Worm (Caenorhabditis elegans): ENCODE measurements around the gene srd-48.
"Not testable (repeated sequence)": the region's sequence is repeated elsewhere in the genome, so short reads cannot be mapped to it uniquely, and the experiment has no call there.

Gene srd-48

DNA sequence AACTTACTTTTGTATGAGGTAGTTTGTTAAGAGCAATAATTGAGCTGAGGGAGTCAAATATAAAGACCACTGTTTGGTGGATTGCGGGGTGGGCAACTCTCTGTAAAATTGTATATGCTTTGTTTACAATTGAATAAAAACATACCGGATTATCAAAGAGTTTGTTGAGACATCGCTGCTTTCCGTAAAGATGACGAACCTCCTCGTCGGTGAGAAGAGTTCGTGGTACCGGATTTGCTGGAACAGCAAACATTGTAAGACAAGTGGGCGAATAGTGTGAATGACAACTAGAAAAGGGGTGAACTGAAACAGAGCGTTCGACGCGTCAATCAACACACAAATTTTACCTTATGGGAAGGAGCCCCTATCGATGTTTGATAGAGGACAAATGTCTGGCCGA is 39.5 kb upstream of the srd-48 start, which contains the start of gene W06D11.2:
Gene W06D11.2, minus strand, starts transcription at position 339 of the 400 bp plus-strand sequence.
- TF ChIP-seq C16A3.4 (tag; optimal IDR thresholded peaks at IDR 0.05) (no peak), pax-3 (tag; optimal IDR thresholded peaks at IDR 0.05) (no peak), irx-1 (tag; optimal IDR thresholded peaks at IDR 0.05) (no peak), lin-14 (GFP tag; optimal IDR thresholded peaks at IDR 0.05) (no peak), ceh-63 (GFP tag; optimal IDR thresholded peaks at IDR 0.05) (no peak), tbx-2 (tag; optimal IDR thresholded peaks at IDR 0.05) (no peak), efl-3 (GFP tag; optimal IDR thresholded peaks at IDR 0.05) (no peak), lin-39 (tag; optimal IDR thresholded peaks at IDR 0.05) (no peak), rnt-1 (tag; optimal IDR thresholded peaks at IDR 0.05) (no peak), vab-15 (tag; optimal IDR thresholded peaks at IDR 0.05) (no peak), ama-1 (optimal IDR thresholded peaks at IDR 0.05) (no peak), nhr-90 (tag; optimal IDR thresholded peaks at IDR 0.05; ENCODE audit: poor library complexity) (no peak), snpc-4 (tag; optimal IDR thresholded peaks at IDR 0.05) (no peak), dsc-1 (tag; optimal IDR thresholded peaks at IDR 0.05) (no peak), elt-2 (tag; optimal IDR thresholded peaks at IDR 0.05) (no peak), C04F5.9 (tag; optimal IDR thresholded peaks at IDR 0.05) (no peak), ceh-90 (tag; optimal IDR thresholded peaks at IDR 0.05) (no peak), unc-62 (GFP tag; optimal IDR thresholded peaks at IDR 0.05) (no peak), ceh-88 (GFP tag; IDR thresholded peaks at IDR 0.05) (no peak), isw-1 (GFP tag; IDR thresholded peaks at IDR 0.05) (no peak)

DNA sequence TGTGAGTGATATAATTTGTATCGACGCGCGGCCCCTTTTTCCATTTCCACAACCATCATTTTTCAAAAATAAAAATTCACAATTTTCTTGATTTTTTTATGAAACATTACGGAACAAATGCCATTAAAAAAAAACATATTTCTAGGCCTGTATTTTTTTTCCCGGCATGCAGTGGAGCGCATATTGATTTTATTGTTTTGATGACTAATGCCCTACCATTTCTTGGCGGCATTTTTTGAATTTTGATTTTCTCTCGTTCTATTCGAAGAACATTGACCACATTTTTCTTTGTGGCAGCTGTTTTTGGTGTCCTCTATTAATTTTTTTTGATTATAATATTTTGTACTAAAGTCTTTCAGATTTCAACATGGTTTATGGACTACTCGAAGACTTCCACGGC is 37.6 kb upstream of the srd-48 start, which contains the start of gene W06D11.3:
Gene W06D11.3, plus strand, starts transcription at position 360 of the 400 bp plus-strand sequence.
- TF ChIP-seq unc-130 (tag; optimal IDR thresholded peaks at IDR 0.05) (no peak), dpl-1 (GFP tag; optimal IDR thresholded peaks at IDR 0.05) (no peak), mef-2 (tag; optimal IDR thresholded peaks at IDR 0.05) (no peak), Y116A8C.19 (tag; optimal IDR thresholded peaks at IDR 0.05; ENCODE audit: borderline replicate concordance) (no peak)

DNA sequence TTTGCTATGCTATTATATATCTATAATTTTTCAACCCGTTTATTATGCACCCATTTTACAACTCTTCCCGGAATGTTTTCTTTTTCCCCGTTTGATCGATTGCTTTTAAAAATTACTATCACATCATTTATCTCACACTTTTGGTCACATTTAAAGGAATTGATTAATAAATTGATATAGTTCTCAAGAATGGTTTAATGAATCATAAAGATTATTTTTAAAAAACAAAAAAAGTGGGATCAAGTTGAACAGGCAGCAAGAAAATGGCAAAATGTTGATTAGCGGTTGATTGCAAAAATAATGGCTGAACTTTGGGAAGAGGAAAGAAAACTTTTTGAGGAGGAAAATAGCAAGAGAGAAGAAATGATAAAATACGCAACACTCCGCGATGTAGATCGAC is 36.1 kb upstream of the srd-48 start, which contains the start of gene W06D11.5:
Gene W06D11.5, plus strand, starts transcription at position 301 of the 400 bp plus-strand sequence.
- TF ChIP-seq mep-1 (tag; optimal IDR thresholded peaks at IDR 0.05) (no peak), nhr-237 (tag; optimal IDR thresholded peaks at IDR 0.05) (no peak), ces-1 (GFP tag; optimal IDR thresholded peaks at IDR 0.05) (no peak), nhr-85 (tag) (peak; percentile 1), lin-13 (GFP tag; optimal IDR thresholded peaks at IDR 0.05) (no peak), nhr-11 (tag; optimal IDR thresholded peaks at IDR 0.05) (no peak), unc-98 (GFP tag; IDR thresholded peaks at IDR 0.05) (no peak)

DNA sequence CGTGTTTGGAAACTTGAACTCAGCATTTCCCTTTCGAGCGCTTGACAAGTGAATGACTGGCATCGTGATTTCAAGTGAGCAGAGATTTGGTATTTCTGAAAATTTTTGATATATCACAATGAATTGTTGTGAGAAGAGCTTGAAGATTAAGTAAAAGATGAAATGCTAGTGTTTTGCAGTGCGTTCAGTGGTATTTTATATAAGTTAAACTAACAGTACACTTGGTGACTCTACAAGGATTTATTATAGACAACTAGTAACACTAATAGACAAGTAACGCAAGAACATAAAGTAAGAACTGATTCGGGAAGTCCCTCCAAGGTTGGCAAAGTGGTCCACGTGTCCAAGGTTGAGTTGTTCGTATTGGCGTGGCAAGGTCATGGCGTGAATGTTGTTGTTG is 33.2 kb upstream of the srd-48 start, which contains the start of gene dot-1.3:
Gene dot-1.3, minus strand, starts transcription at position 101 of the 400 bp plus-strand sequence.
- TF ChIP-seq zip-4 (GFP tag; optimal IDR thresholded peaks at IDR 0.05); nhr-84 (tag; optimal IDR thresholded peaks at IDR 0.05); zag-1 (tag; optimal IDR thresholded peaks at IDR 0.05): not testable (repeated sequence)

ce11 chrX:12304231-12304630 is 31.7 kb upstream of the srd-48 start:
- TF ChIP-seq skn-1 (tag; optimal IDR thresholded peaks at IDR 0.05) (no peak), snpc-4 (tag; optimal IDR thresholded peaks at IDR 0.05) (no peak), mdl-1 (tag; optimal IDR thresholded peaks at IDR 0.05) (no peak), sptf-1 (tag; optimal IDR thresholded peaks at IDR 0.05) (no peak), mab-9 (GFP tag; IDR thresholded peaks at IDR 0.05) (no peak), sup-37 (GFP tag; optimal IDR thresholded peaks at IDR 0.05) (no peak), aha-1 (tag; optimal IDR thresholded peaks at IDR 0.05) (no peak), fkh-4 (tag; optimal IDR thresholded peaks at IDR 0.05; ENCODE audit: borderline replicate concordance) (no peak), ztf-4 (tag; optimal IDR thresholded peaks at IDR 0.05) (no peak), F16B12.6 (tag; optimal IDR thresholded peaks at IDR 0.05) (no peak), C04F5.9 (tag; optimal IDR thresholded peaks at IDR 0.05) (no peak), nhr-19 (GFP tag; conservative IDR thresholded peaks at IDR 0.05) (no peak), nhr-11 (tag; optimal IDR thresholded peaks at IDR 0.05) (no peak), pag-3 (tag; optimal IDR thresholded peaks at IDR 0.05; ENCODE audit: borderline replicate concordance, insufficient read depth) (no peak), tbx-2 (tag; optimal IDR thresholded peaks at IDR 0.05) (no peak)
